Worm (Caenorhabditis elegans): ENCODE results near the gene str-222.

str-222 gene

ce11 chrV:1635859-1636258, at the start of gene str-222:
str-222 (plus strand) TSS chrV:1636159.
- no peak for TF ChIP-seq zag-1 (tag; optimal IDR thresholded peaks at IDR 0.05)
- no peak for TF ChIP-seq madf-5 (GFP tag; IDR thresholded peaks at IDR 0.05)
- no peak for TF ChIP-seq unc-62 (GFP tag; optimal IDR thresholded peaks at IDR 0.05 in 1 of 2)
- no peak for TF ChIP-seq unc-62 (tag; optimal IDR thresholded peaks at IDR 0.05)
- no peak for TF ChIP-seq fos-1 (tag; optimal IDR thresholded peaks at IDR 0.05)
- TF ChIP-seq aly-2 (tag; optimal IDR thresholded peaks at IDR 0.05) = no peak
- TF ChIP-seq Y75B8A.6 (GFP tag; IDR thresholded peaks at IDR 0.05) = no peak
- no peak for TF ChIP-seq Y105C5A.15 (GFP tag; IDR thresholded peaks at IDR 0.05)
- TF ChIP-seq saeg-2 (GFP tag; IDR thresholded peaks at IDR 0.05) = no peak
- TF ChIP-seq Y48G9A.11 (GFP tag; IDR thresholded peaks at IDR 0.05) = no peak
- TF ChIP-seq fkh-10 (GFP tag; optimal IDR thresholded peaks at IDR 0.05) = no peak
- no peak for TF ChIP-seq ceh-28 (tag; optimal IDR thresholded peaks at IDR 0.05)
- no peak for TF ChIP-seq mdl-1 (tag; optimal IDR thresholded peaks at IDR 0.05)
- TF ChIP-seq jun-1 (tag; optimal IDR thresholded peaks at IDR 0.05) = no peak
- TF ChIP-seq lin-29 (GFP tag; IDR thresholded peaks at IDR 0.05) = no peak
- TF ChIP-seq dmd-6 (GFP tag; IDR thresholded peaks at IDR 0.05) = no peak
- TF ChIP-seq ZK337.2 (GFP tag; IDR thresholded peaks at IDR 0.05) = no peak

ce11 chrV:1586906-1587305, 49.1 kb upstream of the str-222 start, which contains the start of gene F16B4.6:
F16B4.6 (plus strand) TSS chrV:1587206.
- TF ChIP-seq gei-8 (GFP tag; optimal IDR thresholded peaks at IDR 0.05) = no peak
- TF ChIP-seq pqm-1 (tag; optimal IDR thresholded peaks at IDR 0.05) = no peak
- no peak for TF ChIP-seq Y75B8A.6 (GFP tag; IDR thresholded peaks at IDR 0.05)
- no peak for TF ChIP-seq nhr-10 (tag; optimal IDR thresholded peaks at IDR 0.05)
- TF ChIP-seq nhr-77 (tag; optimal IDR thresholded peaks at IDR 0.05) = no peak
- TF ChIP-seq unc-62 (GFP tag; optimal IDR thresholded peaks at IDR 0.05 in 1 of 2) = no peak
- no peak for TF ChIP-seq unc-62 (tag; optimal IDR thresholded peaks at IDR 0.05)
- TF ChIP-seq F37D6.2 (tag; optimal IDR thresholded peaks at IDR 0.05) = no peak
- no peak for TF ChIP-seq nhr-11 (tag; optimal IDR thresholded peaks at IDR 0.05)
- no peak for TF ChIP-seq egl-43 (GFP tag; IDR thresholded peaks at IDR 0.05)
- TF ChIP-seq dmd-6 (GFP tag; IDR thresholded peaks at IDR 0.05) = no peak
- TF ChIP-seq F49E8.2 (tag; optimal IDR thresholded peaks at IDR 0.05; ENCODE audit: borderline replicate concordance) = no peak
- no peak for TF ChIP-seq dmd-8 (GFP tag; IDR thresholded peaks at IDR 0.05)

ce11 chrV:1588128-1588527, 47.8 kb upstream of the str-222 start, which contains the start of gene F16B4.5:
F16B4.5 (plus strand) TSS chrV:1588428.
- TF ChIP-seq hlh-11 (tag; optimal IDR thresholded peaks at IDR 0.05) = no peak
- TF ChIP-seq unc-39 (tag; optimal IDR thresholded peaks at IDR 0.05) = no peak
- TF ChIP-seq saeg-2 (GFP tag; IDR thresholded peaks at IDR 0.05) = no peak
- no peak for TF ChIP-seq lin-15B (tag; optimal IDR thresholded peaks at IDR 0.05)
- no peak for TF ChIP-seq ceh-20 (GFP tag; IDR thresholded peaks at IDR 0.05)
- no peak for TF ChIP-seq rbr-2 (tag; optimal IDR thresholded peaks at IDR 0.05)
- TF ChIP-seq zip-2 (tag; optimal IDR thresholded peaks at IDR 0.05) = no peak
- no peak for TF ChIP-seq dve-1 (tag; optimal IDR thresholded peaks at IDR 0.05; ENCODE audit: insufficient read depth)
- no peak for TF ChIP-seq nhr-111 (GFP tag; optimal IDR thresholded peaks at IDR 0.05)
- TF ChIP-seq Y105C5A.15 (GFP tag; IDR thresholded peaks at IDR 0.05) = no peak
- no peak for TF ChIP-seq lim-7 (GFP tag; IDR thresholded peaks at IDR 0.05)
- TF ChIP-seq Y5F2A.4 (GFP tag; optimal IDR thresholded peaks at IDR 0.05) = no peak
- no peak for TF ChIP-seq ceh-28 (tag; optimal IDR thresholded peaks at IDR 0.05)
- no peak for TF ChIP-seq spr-3 (GFP tag; optimal IDR thresholded peaks at IDR 0.05)
- no peak for TF ChIP-seq fkh-10 (GFP tag; optimal IDR thresholded peaks at IDR 0.05)
- no peak for TF ChIP-seq egl-27 (tag; optimal IDR thresholded peaks at IDR 0.05)
- no peak for TF ChIP-seq ceh-32 (tag; optimal IDR thresholded peaks at IDR 0.05; ENCODE audit: poor library complexity)
- TF ChIP-seq lir-3 (tag; optimal IDR thresholded peaks at IDR 0.05) = no peak
- TF ChIP-seq madf-9 (GFP tag; conservative IDR thresholded peaks at IDR 0.05) = no peak
- no peak for TF ChIP-seq mdt-29 (GFP tag; IDR thresholded peaks at IDR 0.05)
